Worm (Caenorhabditis elegans) whole organism, L4 larva: Measurements from ENCODE around the gene tps-2.
A peak's percentile ranks its signal among the peaks of the same experiment; 100 is the strongest.

Source experiments
- F10B5.3 ChIP-seq: sonication (generic microtip); optimal IDR thresholded peaks from 2 replicates; lab custom pipeline; 2016; ENCODE audit warnings: mild to moderate bottlenecking, missing genetic modification characterization, missing compliant biosample characterization
- F26F4.8 ChIP-seq: fragments of 200-800 bp; sonication (Bioruptor generic); conservative IDR thresholded peaks from 2 replicates; pipeline ENCODE4 v1.3.6; 2022; ENCODE audit warnings: missing genetic modification characterization, missing compliant biosample characterization
- F49E8.2 ChIP-seq: sonication (generic microtip); optimal IDR thresholded peaks from 2 replicates; lab custom pipeline; 2016; ENCODE audit warnings: missing compliant biosample characterization, mild to moderate bottlenecking, missing genetic modification characterization, borderline replicate concordance
- T26A8.4 ChIP-seq: fragments of 200-800 bp; sonication (Bioruptor generic); IDR thresholded peaks from 2 replicates; pipeline ENCODE4 v1.3.6; 2022; ENCODE audit warnings: missing genetic modification characterization, missing compliant biosample characterization
- Y105C5A.15 ChIP-seq: fragments of 200-800 bp; sonication (Bioruptor generic); IDR thresholded peaks from 2 replicates; pipeline ENCODE4 v1.3.6; 2022; ENCODE audit warnings: missing genetic modification characterization, missing compliant biosample characterization
- Y48G9A.11 ChIP-seq: fragments of 200-800 bp; sonication (Bioruptor generic); IDR thresholded peaks from 2 replicates; pipeline ENCODE4 v1.3.6; 2022; ENCODE audit warnings: missing genetic modification reagents, missing genetic modification characterization, missing compliant biosample characterization
- Y5F2A.4 ChIP-seq: fragments of 200-800 bp; sonication (Bioruptor generic); optimal IDR thresholded peaks from 2 replicates; lab custom pipeline; 2018; ENCODE audit warnings: mild to moderate bottlenecking, missing genetic modification characterization, missing compliant biosample characterization
- Y75B8A.6 ChIP-seq: fragments of 200-800 bp; sonication (Bioruptor generic); IDR thresholded peaks from 2 replicates; pipeline ENCODE4 v1.3.6; 2022; ENCODE audit warnings: missing genetic modification reagents, missing genetic modification characterization, missing compliant biosample characterization
- ZK546.5 ChIP-seq, 2 experiments: sonication (generic microtip); optimal IDR thresholded peaks; 2 replicates each; lab custom pipeline; 2017; ENCODE audit warnings: missing biosample characterization in 2 of 2, missing genetic modification characterization in 2 of 2
- aha-1 ChIP-seq: fragments of 150-350 bp; peaks from one replicate; lab custom pipeline; 2014; ENCODE audit warnings: missing biosample characterization, missing genetic modification characterization
- ama-1 ChIP-seq: fragments of 150-350 bp; optimal IDR thresholded peaks from 2 replicates; lab custom pipeline; 2014; ENCODE audit warnings: inconsistent platforms, mixed read lengths
- arid-1 ChIP-seq: fragments of 200-800 bp; sonication (Bioruptor generic); conservative IDR thresholded peaks from 2 replicates; pipeline ENCODE4 v1.3.6; 2022; ENCODE audit warnings: missing genetic modification reagents, missing genetic modification characterization, missing compliant biosample characterization
- ceh-20 ChIP-seq: fragments of 200-800 bp; sonication (Bioruptor generic); IDR thresholded peaks from 2 replicates; pipeline ENCODE4 v1.3.6; 2022; ENCODE audit warnings: missing genetic modification reagents, missing genetic modification characterization, missing compliant biosample characterization
- cey-2 ChIP-seq: sonication (generic microtip); optimal IDR thresholded peaks from 3 replicates; lab custom pipeline; 2017; ENCODE audit warnings: missing genetic modification characterization, mild to moderate bottlenecking, missing compliant biosample characterization, antibody characterized with exemption, borderline replicate concordance; ENCODE audit not compliant: insufficient read depth
- ctbp-1 ChIP-seq: fragments of 200-800 bp; sonication (Bioruptor generic); IDR thresholded peaks from 2 replicates; pipeline ENCODE4 v1.3.6; 2022; ENCODE audit warnings: missing genetic modification reagents, missing genetic modification characterization, missing compliant biosample characterization
- daf-12 ChIP-seq: fragments of 150-350 bp; optimal IDR thresholded peaks from 2 replicates; lab custom pipeline; 2014; ENCODE audit warnings: missing biosample characterization, missing genetic modification reagents, missing genetic modification characterization
- daf-19 ChIP-seq: fragments of 200-800 bp; sonication (Bioruptor generic); conservative IDR thresholded peaks from 2 replicates; pipeline ENCODE4 v1.3.6; 2022; ENCODE audit warnings: missing genetic modification characterization, missing compliant biosample characterization
- daf-8 ChIP-seq: fragments of 200-800 bp; sonication (Bioruptor generic); IDR thresholded peaks from 2 replicates; pipeline ENCODE4 v1.3.6; 2022; ENCODE audit warnings: missing genetic modification characterization, missing compliant biosample characterization
- dmd-6 ChIP-seq: fragments of 200-800 bp; sonication (Bioruptor generic); IDR thresholded peaks from 2 replicates; pipeline ENCODE4 v1.3.6; 2022; ENCODE audit warnings: missing genetic modification reagents, missing genetic modification characterization, missing compliant biosample characterization
- egl-27 ChIP-seq: sonication (generic microtip); optimal IDR thresholded peaks from 3 replicates; lab custom pipeline; 2017; ENCODE audit warnings: missing biosample characterization, missing genetic modification reagents, missing genetic modification characterization
- gei-8 ChIP-seq: fragments of 200-800 bp; sonication (Bioruptor generic); optimal IDR thresholded peaks from 2 replicates; lab custom pipeline; 2018; ENCODE audit warnings: mild to moderate bottlenecking, missing genetic modification characterization, missing compliant biosample characterization
- jun-1 ChIP-seq: fragments of 150-350 bp; optimal IDR thresholded peaks from 2 replicates; lab custom pipeline; 2014; ENCODE audit warnings: missing biosample characterization, missing genetic modification reagents, missing genetic modification characterization
- lin-13 ChIP-seq: fragments of 150-350 bp; optimal IDR thresholded peaks from 2 replicates; lab custom pipeline; 2014; ENCODE audit warnings: missing biosample characterization, missing genetic modification reagents, missing genetic modification characterization
- lin-29 ChIP-seq: fragments of 200-800 bp; sonication (Bioruptor generic); IDR thresholded peaks from 2 replicates; pipeline ENCODE4 v1.3.6; 2022; ENCODE audit warnings: missing genetic modification reagents, missing genetic modification characterization, missing compliant biosample characterization
- lin-39 ChIP-seq: fragments of 150-350 bp; optimal IDR thresholded peaks from 2 replicates; lab custom pipeline; 2014; ENCODE audit warnings: missing biosample characterization, missing genetic modification reagents, missing genetic modification characterization
- lsy-2 ChIP-seq, 2 experiments: fragments of 150-350 bp in 1 of 2; sonication (generic microtip) in 1 of 2; optimal IDR thresholded peaks; 2 replicates each; lab custom pipeline; 2014 to 2017; ENCODE audit warnings: missing biosample characterization in 2 of 2, missing genetic modification characterization in 2 of 2
- madf-9 ChIP-seq: fragments of 200-800 bp; sonication (Bioruptor generic); conservative IDR thresholded peaks from 2 replicates; pipeline ENCODE4 v1.3.6; 2022; ENCODE audit warnings: missing genetic modification reagents, missing genetic modification characterization, missing compliant biosample characterization
- mdl-1 ChIP-seq, 2 experiments: fragments of 150-350 bp in 1 of 2; sonication (generic microtip) in 1 of 2; optimal IDR thresholded peaks; 2 replicates each; lab custom pipeline; 2014 to 2017; ENCODE audit warnings: missing biosample characterization in 2 of 2, missing genetic modification characterization in 2 of 2
- mdt-29 ChIP-seq: fragments of 200-800 bp; sonication (Bioruptor generic); IDR thresholded peaks from 2 replicates; pipeline ENCODE4 v1.3.6; 2022; ENCODE audit warnings: missing genetic modification reagents, missing genetic modification characterization, missing compliant biosample characterization
- mep-1 ChIP-seq: fragments of 150-350 bp; sonication (generic microtip); optimal IDR thresholded peaks from 3 replicates; lab custom pipeline; 2014; ENCODE audit warnings: missing biosample characterization, missing genetic modification characterization
- mes-2 ChIP-seq: sonication (generic microtip); optimal IDR thresholded peaks from 2 replicates; lab custom pipeline; 2016; ENCODE audit warnings: missing genotype, mild to moderate bottlenecking, missing genetic modification characterization, missing compliant biosample characterization; ENCODE audit not compliant: poor library complexity, severe bottlenecking
- mxl-3 ChIP-seq: fragments of 200-800 bp; sonication (Bioruptor generic); optimal IDR thresholded peaks from 2 replicates; lab custom pipeline; 2018; ENCODE audit warnings: mild to moderate bottlenecking, missing genetic modification characterization, missing compliant biosample characterization
- nhr-10 ChIP-seq: fragments of 150-350 bp; optimal IDR thresholded peaks from 2 replicates; lab custom pipeline; 2014; ENCODE audit warnings: missing biosample characterization, missing genetic modification characterization
- nhr-25 ChIP-seq: sonication (generic microtip); optimal IDR thresholded peaks from 2 replicates; lab custom pipeline; 2017; ENCODE audit warnings: missing genetic modification characterization, mild to moderate bottlenecking, missing compliant biosample characterization, antibody characterized with exemption, moderate library complexity, borderline replicate concordance; ENCODE audit not compliant: insufficient read depth
- nhr-28 ChIP-seq: fragments of 150-350 bp; optimal IDR thresholded peaks from 2 replicates; lab custom pipeline; 2014; ENCODE audit warnings: missing biosample characterization, missing genetic modification characterization
- nhr-41 ChIP-seq: fragments of 200-800 bp; sonication (Bioruptor generic); IDR thresholded peaks from 2 replicates; pipeline ENCODE4 v1.3.6; 2022; ENCODE audit warnings: missing genetic modification reagents, missing genetic modification characterization, missing compliant biosample characterization
- nhr-48 ChIP-seq: sonication (generic microtip); optimal IDR thresholded peaks from 2 replicates; lab custom pipeline; 2016; ENCODE audit warnings: mild to moderate bottlenecking, missing genetic modification characterization, missing compliant biosample characterization
- nhr-77 ChIP-seq: fragments of 150-350 bp; optimal IDR thresholded peaks from 2 replicates; lab custom pipeline; 2014; ENCODE audit warnings: missing biosample characterization, missing genetic modification characterization
- pha-4 ChIP-seq, 2 experiments: fragments of 150-350 bp in 1 of 2; fragments of 200-800 bp in 1 of 2; sonication (Bioruptor generic) in 1 of 2; IDR thresholded peaks in 1 of 2; optimal IDR thresholded peaks in 1 of 2; 2 replicates each; pipeline versions ENCODE4 v1.3.6 to Lab custom; 2014 to 2022; ENCODE audit warnings: missing genetic modification characterization in 2 of 2, missing genetic modification reagents in 2 of 2, missing biosample characterization in 1 of 2, missing compliant biosample characterization in 1 of 2
- php-3 ChIP-seq: fragments of 200-800 bp; sonication (Bioruptor generic); IDR thresholded peaks from 2 replicates; pipeline ENCODE4 v1.3.6; 2022; ENCODE audit warnings: missing genetic modification reagents, missing genetic modification characterization, missing compliant biosample characterization
- pqm-1 ChIP-seq: sonication (generic microtip); optimal IDR thresholded peaks from 2 replicates; lab custom pipeline; 2017; ENCODE audit warnings: missing biosample characterization, missing genetic modification characterization
- rbr-2 ChIP-seq: sonication (generic microtip); optimal IDR thresholded peaks from 2 replicates; lab custom pipeline; 2016; ENCODE audit warnings: missing genotype, missing genetic modification characterization, missing compliant biosample characterization
- saeg-2 ChIP-seq: fragments of 200-800 bp; sonication (Bioruptor generic); IDR thresholded peaks from 2 replicates; pipeline ENCODE4 v1.3.6; 2022; ENCODE audit warnings: missing genetic modification reagents, missing genetic modification characterization, missing compliant biosample characterization
- set-16 ChIP-seq: fragments of 200-800 bp; sonication (Bioruptor generic); IDR thresholded peaks from 2 replicates; pipeline ENCODE4 v1.3.6; 2022; ENCODE audit warnings: missing genetic modification reagents, missing genetic modification characterization, missing compliant biosample characterization
- skn-1 ChIP-seq: fragments of 150-350 bp; optimal IDR thresholded peaks from 2 replicates; lab custom pipeline; 2014; ENCODE audit warnings: missing biosample characterization, missing genetic modification characterization
- spr-3 ChIP-seq: fragments of 200-800 bp; sonication (Bioruptor generic); optimal IDR thresholded peaks from 2 replicates; lab custom pipeline; 2018; ENCODE audit warnings: mild to moderate bottlenecking, missing genetic modification characterization, missing compliant biosample characterization
- unc-130 ChIP-seq: sonication (generic microtip); optimal IDR thresholded peaks from 2 replicates; lab custom pipeline; 2016; ENCODE audit warnings: missing genetic modification reagents, missing genetic modification characterization, missing compliant biosample characterization
- unc-39 ChIP-seq: sonication (generic microtip); optimal IDR thresholded peaks from 2 replicates; lab custom pipeline; 2017; ENCODE audit warnings: missing biosample characterization, missing genetic modification characterization
- zag-1 ChIP-seq: fragments of 150-350 bp; optimal IDR thresholded peaks from 2 replicates; lab custom pipeline; 2014; ENCODE audit warnings: missing biosample characterization, missing genetic modification characterization
- zfp-2 ChIP-seq: sonication (generic microtip); optimal IDR thresholded peaks from 2 replicates; lab custom pipeline; 2016; ENCODE audit warnings: mild to moderate bottlenecking, missing genetic modification characterization, missing compliant biosample characterization

Gene tps-2

ce11 chrII:14616927-14617326 is 16.2 kb downstream of the tps-2 start (continued):
- no peak for TF ChIP-seq lin-29 (GFP tag; lab: Robert Waterston, UW)
- TF ChIP-seq set-16 (GFP tag; lab: Robert Waterston, UW) = peak; percentile 20; the same call in 1 of the 2 replicates
- no peak for TF ChIP-seq ZK546.5 (tag; optimal IDR thresholded peaks at IDR 0.05; lab: Kevin White, UChicago)
- no peak for TF ChIP-seq nhr-10
- TF ChIP-seq mep-1 (tag; lab: Kevin White, UChicago) = no peak
- TF ChIP-seq unc-39 = no peak
- TF ChIP-seq arid-1 (GFP tag; lab: Robert Waterston, UW) = peak; percentile 90
- no peak for TF ChIP-seq daf-12
- TF ChIP-seq pqm-1 (tag; lab: Kevin White, UChicago) = no peak
- TF ChIP-seq nhr-48 (tag; lab: Kevin White, UChicago) = peak; percentile 48
- peak; percentile 66; the same call in 1 of the 2 replicates for TF ChIP-seq madf-9 (GFP tag; lab: Robert Waterston, UW)
- TF ChIP-seq zag-1 = no peak
- TF ChIP-seq saeg-2 (GFP tag; lab: Robert Waterston, UW) = peak; percentile 86
- no peak for TF ChIP-seq zfp-2 (tag; lab: Kevin White, UChicago)
- peak; percentile 81; the same call in 1 of the 2 replicates for TF ChIP-seq Y105C5A.15 (GFP tag; lab: Robert Waterston, UW)
- TF ChIP-seq nhr-77 (tag; lab: Kevin White, UChicago) = no peak
- TF ChIP-seq pha-4 (GFP tag; IDR thresholded peaks at IDR 0.05; lab: Robert Waterston, UW) = peak; percentile 82
- no peak for TF ChIP-seq pha-4 (tag; optimal IDR thresholded peaks at IDR 0.05; lab: Kevin White, UChicago)
- TF ChIP-seq Y48G9A.11 (GFP tag; lab: Robert Waterston, UW) = peak; percentile 46; the same call in 1 of the 2 replicates
- no peak for TF ChIP-seq aha-1 (tag; lab: Kevin White, UChicago)
- TF ChIP-seq ceh-20 (GFP tag; lab: Robert Waterston, UW) = peak; percentile 64
- TF ChIP-seq dmd-6 = peak; percentile 55
- TF ChIP-seq mes-2 (tag; lab: Kevin White, UChicago) = peak; percentile 78
- TF ChIP-seq php-3 (GFP tag; lab: Robert Waterston, UW) = no peak; the same call in 1 of the 2 replicates
- TF ChIP-seq spr-3 = peak; percentile 63
- peak; percentile 71 for TF ChIP-seq T26A8.4 (GFP tag; lab: Robert Waterston, UW)
- no peak for TF ChIP-seq nhr-25
- peak; percentile 43 for TF ChIP-seq mxl-3
- TF ChIP-seq F49E8.2 (tag; lab: Kevin White, UChicago) = no peak
- peak; percentile 82 for TF ChIP-seq F26F4.8 (GFP tag; lab: Robert Waterston, UW)
- TF ChIP-seq gei-8 (GFP tag; lab: Kevin White, UChicago) = peak; percentile 32
- TF ChIP-seq Y75B8A.6 = no peak
- peak; percentile 60 for TF ChIP-seq Y5F2A.4 (GFP tag; lab: Kevin White, UChicago)
- TF ChIP-seq lin-13 (GFP tag; lab: Kevin White, UChicago) = no peak
- peak in 1 of 2 experiments; percentile 15 for TF ChIP-seq lsy-2 (tag; optimal IDR thresholded peaks at IDR 0.05; lab: Kevin White, UChicago)
- no peak for TF ChIP-seq jun-1
- no peak for TF ChIP-seq cey-2 (tag; lab: Kevin White, UChicago)
- no peak for TF ChIP-seq F10B5.3 (tag; lab: Kevin White, UChicago)
- no peak for TF ChIP-seq skn-1
- TF ChIP-seq daf-8 (GFP tag; lab: Robert Waterston, UW) = no peak
- peak; percentile 73 for TF ChIP-seq ctbp-1
- no peak for TF ChIP-seq lin-39 (tag; lab: Kevin White, UChicago)
- TF ChIP-seq mdl-1 (tag; optimal IDR thresholded peaks at IDR 0.05; lab: Kevin White, UChicago) = no peak
- TF ChIP-seq unc-130 (GFP tag; lab: Kevin White, UChicago) = peak; percentile 39
- TF ChIP-seq nhr-28 (tag; lab: Kevin White, UChicago) = no peak
- peak; percentile 82; the same call in 1 of the 2 replicates for TF ChIP-seq nhr-41 (GFP tag; lab: Robert Waterston, UW)
- peak; percentile 4 for TF ChIP-seq rbr-2
- TF ChIP-seq daf-19 (GFP tag; lab: Robert Waterston, UW) = peak; percentile 76; the same call in 1 of the 2 replicates
- no peak for TF ChIP-seq ama-1 (lab: Kevin White, UChicago)
- no peak for TF ChIP-seq egl-27
- 0 out of 2 replicates have a peak, but pooled peaks have one; percentile 54 for TF ChIP-seq mdt-29
